Worm (Caenorhabditis elegans) whole organism, L4 larva: ENCODE data around the gene F53F1.3.

Experiments
- F49E8.2 ChIP-seq: sonication (generic microtip); optimal IDR thresholded peaks from 2 replicates; lab custom pipeline; 2016; ENCODE audit warnings: missing compliant biosample characterization, mild to moderate bottlenecking, missing genetic modification characterization, borderline replicate concordance
- Y5F2A.4 ChIP-seq: fragments of 200-800 bp; sonication (Bioruptor generic); optimal IDR thresholded peaks from 2 replicates; lab custom pipeline; 2018; ENCODE audit warnings: mild to moderate bottlenecking, missing genetic modification characterization, missing compliant biosample characterization
- Y75B8A.6 ChIP-seq: fragments of 200-800 bp; sonication (Bioruptor generic); IDR thresholded peaks from 2 replicates; pipeline ENCODE4 v1.3.6; 2022; ENCODE audit warnings: missing genetic modification reagents, missing genetic modification characterization, missing compliant biosample characterization
- ZK337.2 ChIP-seq: fragments of 200-800 bp; sonication (Bioruptor generic); IDR thresholded peaks from 2 replicates; pipeline ENCODE4 v1.3.6; 2022; ENCODE audit warnings: missing genetic modification reagents, missing genetic modification characterization, missing compliant biosample characterization
- aha-1 ChIP-seq: fragments of 150-350 bp; peaks from one replicate; lab custom pipeline; 2014; ENCODE audit warnings: missing biosample characterization, missing genetic modification characterization
- ama-1 ChIP-seq: fragments of 150-350 bp; optimal IDR thresholded peaks from 2 replicates; lab custom pipeline; 2014; ENCODE audit warnings: inconsistent platforms, mixed read lengths
- attf-4 ChIP-seq: sonication (generic microtip); optimal IDR thresholded peaks from 3 replicates; lab custom pipeline; 2017; ENCODE audit warnings: missing biosample characterization, missing genetic modification characterization
- ceh-32 ChIP-seq: sonication (generic microtip); optimal IDR thresholded peaks from 2 replicates; lab custom pipeline; 2016; ENCODE audit warnings: mild to moderate bottlenecking, missing genetic modification characterization, missing compliant biosample characterization; ENCODE audit not compliant: poor library complexity
- daf-16 ChIP-seq, 3 experiments: sonication (generic microtip); optimal IDR thresholded peaks; 2 replicates each; lab custom pipeline; 2016 to 2017; ENCODE audit warnings: missing genetic modification characterization in 3 of 3, missing genetic modification reagents in 3 of 3, mild to moderate bottlenecking in 2 of 3, missing compliant biosample characterization in 2 of 3, missing biosample characterization in 1 of 3, moderate library complexity in 1 of 3
- dmd-6 ChIP-seq: fragments of 200-800 bp; sonication (Bioruptor generic); IDR thresholded peaks from 2 replicates; pipeline ENCODE4 v1.3.6; 2022; ENCODE audit warnings: missing genetic modification reagents, missing genetic modification characterization, missing compliant biosample characterization
- dve-1 ChIP-seq: sonication (generic microtip); optimal IDR thresholded peaks from 2 replicates; lab custom pipeline; 2017; ENCODE audit warnings: antibody characterized with exemption, mild to moderate bottlenecking, missing genetic modification characterization, missing compliant biosample characterization; ENCODE audit not compliant: insufficient read depth
- fos-1 ChIP-seq: fragments of 150-350 bp; optimal IDR thresholded peaks from 2 replicates; lab custom pipeline; 2014; ENCODE audit warnings: missing biosample characterization, missing genetic modification characterization
- gei-8 ChIP-seq: fragments of 200-800 bp; sonication (Bioruptor generic); optimal IDR thresholded peaks from 2 replicates; lab custom pipeline; 2018; ENCODE audit warnings: mild to moderate bottlenecking, missing genetic modification characterization, missing compliant biosample characterization
- lin-1 ChIP-seq: fragments of 200-800 bp; sonication (Bioruptor generic); IDR thresholded peaks from 2 replicates; pipeline ENCODE4 v1.3.6; 2022; ENCODE audit warnings: missing genetic modification reagents, missing genetic modification characterization, missing compliant biosample characterization
- lin-13 ChIP-seq: fragments of 150-350 bp; optimal IDR thresholded peaks from 2 replicates; lab custom pipeline; 2014; ENCODE audit warnings: missing biosample characterization, missing genetic modification reagents, missing genetic modification characterization
- lin-15B ChIP-seq: fragments of 150-350 bp; sonication (generic microtip); optimal IDR thresholded peaks from 3 replicates; lab custom pipeline; 2014; ENCODE audit warnings: missing biosample characterization, missing genetic modification characterization
- madf-9 ChIP-seq: fragments of 200-800 bp; sonication (Bioruptor generic); conservative IDR thresholded peaks from 2 replicates; pipeline ENCODE4 v1.3.6; 2022; ENCODE audit warnings: missing genetic modification reagents, missing genetic modification characterization, missing compliant biosample characterization
- mdl-1 ChIP-seq, 2 experiments: fragments of 150-350 bp in 1 of 2; sonication (generic microtip) in 1 of 2; optimal IDR thresholded peaks; 2 replicates each; lab custom pipeline; 2014 to 2017; ENCODE audit warnings: missing biosample characterization in 2 of 2, missing genetic modification characterization in 2 of 2
- mep-1 ChIP-seq: fragments of 150-350 bp; sonication (generic microtip); optimal IDR thresholded peaks from 3 replicates; lab custom pipeline; 2014; ENCODE audit warnings: missing biosample characterization, missing genetic modification characterization
- mxl-2 ChIP-seq: fragments of 200-800 bp; sonication (Bioruptor generic); conservative IDR thresholded peaks from 2 replicates; pipeline ENCODE4 v1.3.6; 2022; ENCODE audit warnings: missing genetic modification reagents, missing genetic modification characterization, missing compliant biosample characterization
- mxl-3 ChIP-seq: fragments of 200-800 bp; sonication (Bioruptor generic); optimal IDR thresholded peaks from 2 replicates; lab custom pipeline; 2018; ENCODE audit warnings: mild to moderate bottlenecking, missing genetic modification characterization, missing compliant biosample characterization
- nhr-10 ChIP-seq: fragments of 150-350 bp; optimal IDR thresholded peaks from 2 replicates; lab custom pipeline; 2014; ENCODE audit warnings: missing biosample characterization, missing genetic modification characterization
- nhr-11 ChIP-seq: fragments of 150-350 bp; optimal IDR thresholded peaks from 2 replicates; lab custom pipeline; 2014; ENCODE audit warnings: missing biosample characterization, missing genetic modification characterization
- nhr-111 ChIP-seq: fragments of 200-800 bp; sonication (Bioruptor generic); optimal IDR thresholded peaks from 2 replicates; lab custom pipeline; 2018; ENCODE audit warnings: mild to moderate bottlenecking, missing genetic modification characterization, missing compliant biosample characterization
- nhr-25 ChIP-seq: sonication (generic microtip); optimal IDR thresholded peaks from 2 replicates; lab custom pipeline; 2017; ENCODE audit warnings: missing genetic modification characterization, mild to moderate bottlenecking, missing compliant biosample characterization, antibody characterized with exemption, moderate library complexity, borderline replicate concordance; ENCODE audit not compliant: insufficient read depth
- nhr-42 ChIP-seq: fragments of 200-800 bp; sonication (Bioruptor generic); IDR thresholded peaks from 2 replicates; pipeline ENCODE4 v1.3.6; 2022; ENCODE audit warnings: missing genetic modification characterization, missing compliant biosample characterization
- nhr-6 ChIP-seq: fragments of 150-350 bp; optimal IDR thresholded peaks from 2 replicates; lab custom pipeline; 2014; ENCODE audit warnings: missing biosample characterization, missing genetic modification characterization
- php-3 ChIP-seq: fragments of 200-800 bp; sonication (Bioruptor generic); IDR thresholded peaks from 2 replicates; pipeline ENCODE4 v1.3.6; 2022; ENCODE audit warnings: missing genetic modification reagents, missing genetic modification characterization, missing compliant biosample characterization
- pqm-1 ChIP-seq: sonication (generic microtip); optimal IDR thresholded peaks from 2 replicates; lab custom pipeline; 2017; ENCODE audit warnings: missing biosample characterization, missing genetic modification characterization
- saeg-2 ChIP-seq: fragments of 200-800 bp; sonication (Bioruptor generic); IDR thresholded peaks from 2 replicates; pipeline ENCODE4 v1.3.6; 2022; ENCODE audit warnings: missing genetic modification reagents, missing genetic modification characterization, missing compliant biosample characterization
- snpc-1.2 ChIP-seq: fragments of 200-800 bp; sonication (Bioruptor generic); IDR thresholded peaks from 2 replicates; pipeline ENCODE4 v1.3.6; 2022; ENCODE audit warnings: missing genetic modification reagents, missing genetic modification characterization, missing compliant biosample characterization
- snpc-4 ChIP-seq: fragments of 150-350 bp; optimal IDR thresholded peaks from 2 replicates; lab custom pipeline; 2014; ENCODE audit warnings: missing biosample characterization, missing genetic modification characterization
- tag-97 ChIP-seq: fragments of 200-800 bp; sonication (Bioruptor generic); IDR thresholded peaks from 2 replicates; pipeline ENCODE4 v1.3.6; 2022; ENCODE audit warnings: missing genetic modification characterization, missing compliant biosample characterization
- tra-1 ChIP-seq: fragments of 200-800 bp; sonication (Bioruptor generic); IDR thresholded peaks from 2 replicates; pipeline ENCODE4 v1.3.6; 2022; ENCODE audit warnings: missing genetic modification reagents, missing genetic modification characterization, missing compliant biosample characterization
- unc-130 ChIP-seq: sonication (generic microtip); optimal IDR thresholded peaks from 2 replicates; lab custom pipeline; 2016; ENCODE audit warnings: missing genetic modification reagents, missing genetic modification characterization, missing compliant biosample characterization
- unc-39 ChIP-seq: sonication (generic microtip); optimal IDR thresholded peaks from 2 replicates; lab custom pipeline; 2017; ENCODE audit warnings: missing biosample characterization, missing genetic modification characterization
- unc-62 ChIP-seq, 3 experiments: fragments of 150-350 bp in 1 of 3; sonication (generic microtip); optimal IDR thresholded peaks in 2 of 3; peaks in 1 of 3; 1 replicate in 1 of 3; 2 replicates in 2 of 3; lab custom pipeline; 2014 to 2017; ENCODE audit warnings: missing biosample characterization in 3 of 3, missing genetic modification characterization in 3 of 3, missing genetic modification reagents in 3 of 3, missing genotype in 1 of 3
- vab-7 ChIP-seq: fragments of 200-800 bp; sonication (Bioruptor generic); IDR thresholded peaks from 2 replicates; pipeline ENCODE4 v1.3.6; 2022; ENCODE audit warnings: missing genetic modification reagents, missing genetic modification characterization, missing compliant biosample characterization
- zfp-2 ChIP-seq: sonication (generic microtip); optimal IDR thresholded peaks from 2 replicates; lab custom pipeline; 2016; ENCODE audit warnings: mild to moderate bottlenecking, missing genetic modification characterization, missing compliant biosample characterization
- zfp-3 ChIP-seq: fragments of 200-800 bp; sonication (Bioruptor generic); conservative IDR thresholded peaks from 2 replicates; pipeline ENCODE4 v1.3.6; 2022; ENCODE audit warnings: missing genetic modification reagents, missing genetic modification characterization, missing compliant biosample characterization

F53F1.3 gene

DNA sequence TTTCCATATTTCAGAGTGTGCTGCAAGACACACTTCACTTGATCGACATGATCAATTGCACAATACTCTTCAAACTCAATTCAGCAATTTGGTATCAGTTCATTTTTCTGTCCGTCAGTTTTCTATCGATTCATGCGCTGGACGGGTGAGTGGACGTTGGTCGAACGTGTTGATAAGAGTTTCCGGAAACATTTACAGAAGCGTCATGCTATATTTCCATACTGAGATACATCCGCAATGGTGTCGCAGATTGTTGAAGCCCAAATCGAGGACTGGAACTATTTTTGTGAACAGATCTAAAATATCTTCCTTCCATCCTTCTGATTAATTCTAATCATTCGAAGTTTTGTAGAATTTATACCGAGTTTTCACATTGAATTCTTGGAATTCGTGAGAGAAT is 38.4 kb upstream of the F53F1.3 start (continued):
- TF ChIP-seq attf-4 (tag; lab: Kevin White, UChicago) (no peak), snpc-4 (tag; lab: Kevin White, UChicago) (no peak), zfp-3 (GFP tag; lab: Robert Waterston, UW) (peak; percentile 64), aha-1 (tag; lab: Kevin White, UChicago) (no peak), daf-16 (GFP tag; optimal IDR thresholded peaks at IDR 0.05; lab: Kevin White, UChicago) (no peak), daf-16 (tag; optimal IDR thresholded peaks at IDR 0.05; lab: Kevin White, UChicago) (peak; percentile 68), ZK337.2 (GFP tag; lab: Robert Waterston, UW) (no peak), php-3 (0 out of 2 replicates have a peak, but pooled peaks have one; percentile 6), Y75B8A.6 (GFP tag; lab: Robert Waterston, UW) (0 out of 2 replicates have a peak, but pooled peaks have one; percentile 4), tra-1 (GFP tag; lab: Robert Waterston, UW) (peak; percentile 48; the same call in 1 of the 2 replicates), mxl-3 (GFP tag; lab: Kevin White, UChicago) (peak; percentile 66), fos-1 (tag; lab: Kevin White, UChicago) (no peak), lin-13 (GFP tag; lab: Kevin White, UChicago) (no peak), gei-8 (GFP tag; lab: Kevin White, UChicago) (peak; percentile 11), tag-97 (GFP tag; lab: Robert Waterston, UW) (no peak), nhr-111 (GFP tag; lab: Kevin White, UChicago) (no peak), unc-62 (GFP tag; optimal IDR thresholded peaks at IDR 0.05 in 1 of 2; lab: Kevin White, UChicago) (peak in 1 of 2 experiments; percentile 6), unc-62 (tag; optimal IDR thresholded peaks at IDR 0.05; lab: Kevin White, UChicago) (no peak), mxl-2 (GFP tag; lab: Robert Waterston, UW) (0 out of 2 replicates have a peak, but pooled peaks have one; percentile 11), ama-1 (no peak), unc-39 (tag; lab: Kevin White, UChicago) (no peak), lin-15B (tag; lab: Kevin White, UChicago) (no peak), saeg-2 (GFP tag; lab: Robert Waterston, UW) (no peak), snpc-1.2 (GFP tag; lab: Robert Waterston, UW) (no peak), dmd-6 (GFP tag; lab: Robert Waterston, UW) (peak; percentile 77), vab-7 (GFP tag; lab: Robert Waterston, UW) (no peak), nhr-42 (GFP tag; lab: Robert Waterston, UW) (no peak), Y5F2A.4 (GFP tag; lab: Kevin White, UChicago) (no peak), pqm-1 (tag; lab: Kevin White, UChicago) (peak; percentile 54), nhr-11 (no peak), mep-1 (tag; lab: Kevin White, UChicago) (peak; percentile 60), nhr-25 (tag; lab: Kevin White, UChicago) (peak; percentile 3), zfp-2 (no peak), lin-1 (GFP tag; lab: Robert Waterston, UW) (peak; percentile 23; the same call in 1 of the 2 replicates), madf-9 (GFP tag; lab: Robert Waterston, UW) (no peak), F49E8.2 (tag; lab: Kevin White, UChicago) (no peak), nhr-10 (tag; lab: Kevin White, UChicago) (peak; percentile 36), mdl-1 (tag; optimal IDR thresholded peaks at IDR 0.05; lab: Kevin White, UChicago) (peak in 1 of 2 experiments; percentile 7), nhr-6 (tag; lab: Kevin White, UChicago) (no peak), dve-1 (tag; lab: Kevin White, UChicago) (peak; percentile 41), unc-130 (GFP tag; lab: Kevin White, UChicago) (no peak), ceh-32 (tag; lab: Kevin White, UChicago) (no peak)
